Worm (Caenorhabditis elegans) whole organism, L1 larva: ENCODE data around the gene str-231.

ENCODE experiments used
- C16A3.4 ChIP-seq: fragments of 150-350 bp; optimal IDR thresholded peaks from 2 replicates; lab custom pipeline; 2014; ENCODE audit warnings: missing biosample characterization, missing genetic modification characterization
- C34B4.2 ChIP-seq: sonication (generic microtip); optimal IDR thresholded peaks from 2 replicates; lab custom pipeline; 2017; ENCODE audit warnings: mild to moderate bottlenecking, missing genetic modification characterization, missing compliant biosample characterization
- F16B12.6 ChIP-seq: fragments of 150-350 bp; optimal IDR thresholded peaks from 2 replicates; lab custom pipeline; 2014; ENCODE audit warnings: missing biosample characterization, missing genetic modification characterization
- aly-2 ChIP-seq: fragments of 150-350 bp; optimal IDR thresholded peaks from 2 replicates; lab custom pipeline; 2014; ENCODE audit warnings: missing biosample characterization, missing genetic modification characterization
- ama-1 ChIP-seq: fragments of 150-350 bp; optimal IDR thresholded peaks from 2 replicates; lab custom pipeline; 2014
- blmp-1 ChIP-seq: fragments of 150-350 bp; optimal IDR thresholded peaks from 2 replicates; lab custom pipeline; 2014; ENCODE audit warnings: missing biosample characterization, missing genetic modification characterization
- ceh-63 ChIP-seq: fragments of 200-800 bp; sonication (Bioruptor generic); optimal IDR thresholded peaks from 2 replicates; lab custom pipeline; 2018; ENCODE audit warnings: mild to moderate bottlenecking, missing genetic modification characterization, missing compliant biosample characterization
- ceh-82 ChIP-seq, 3 experiments: fragments of 150-350 bp in 1 of 3; sonication (generic microtip) in 2 of 3; optimal IDR thresholded peaks; 2 replicates each; lab custom pipeline; 2014 to 2017; ENCODE audit warnings: missing biosample characterization in 3 of 3, missing genetic modification characterization in 3 of 3
- ceh-88 ChIP-seq: fragments of 200-800 bp; sonication (Bioruptor generic); IDR thresholded peaks from 2 replicates; pipeline ENCODE4 v1.3.6; 2022; ENCODE audit warnings: missing genetic modification characterization, missing compliant biosample characterization
- dpl-1 ChIP-seq, 3 experiments: fragments of 150-350 bp in 2 of 3; sonication (generic microtip) in 1 of 3; optimal IDR thresholded peaks; 2 replicates each; lab custom pipeline; 2014 to 2017; ENCODE audit warnings: missing biosample characterization in 3 of 3, missing genetic modification characterization in 3 of 3, missing genetic modification reagents in 3 of 3
- efl-1 ChIP-seq, 4 experiments: fragments of 150-350 bp; optimal IDR thresholded peaks in 3 of 4; peaks in 1 of 4; 1 replicate in 1 of 4; 2 replicates in 3 of 4; lab custom pipeline; 2014; ENCODE audit warnings: missing biosample characterization in 2 of 4, missing genetic modification characterization in 2 of 4, missing genetic modification reagents in 2 of 4
- elt-2 ChIP-seq: sonication (generic microtip); optimal IDR thresholded peaks from 2 replicates; lab custom pipeline; 2016; ENCODE audit warnings: missing genetic modification characterization, mild to moderate bottlenecking, inconsistent platforms, missing compliant biosample characterization, missing genetic modification reagents
- elt-3 ChIP-seq, 6 experiments: fragments of 150-350 bp in 1 of 6; sonication (generic microtip); optimal IDR thresholded peaks; 2 replicates each; lab custom pipeline; 2017 to 2018; ENCODE audit warnings: missing biosample characterization in 6 of 6, missing genetic modification characterization in 6 of 6, inconsistent platforms in 1 of 6
- fkh-8 ChIP-seq: sonication (generic microtip); optimal IDR thresholded peaks from 2 replicates; lab custom pipeline; 2016; ENCODE audit warnings: mild to moderate bottlenecking, missing genetic modification characterization, missing compliant biosample characterization
- hlh-17 ChIP-seq: fragments of 200-800 bp; sonication (Bioruptor generic); optimal IDR thresholded peaks from 2 replicates; lab custom pipeline; 2018; ENCODE audit warnings: missing genetic modification characterization, mild to moderate bottlenecking, missing compliant biosample characterization, moderate library complexity, borderline replicate concordance
- lin-13 ChIP-seq: fragments of 150-350 bp; optimal IDR thresholded peaks from 2 replicates; lab custom pipeline; 2014; ENCODE audit warnings: missing biosample characterization, missing genetic modification reagents, missing genetic modification characterization
- lin-14 ChIP-seq: fragments of 200-800 bp; sonication (Bioruptor generic); optimal IDR thresholded peaks from 2 replicates; lab custom pipeline; 2018; ENCODE audit warnings: mild to moderate bottlenecking, missing genetic modification characterization, moderate library complexity, missing compliant biosample characterization
- lin-15B ChIP-seq: fragments of 150-350 bp; sonication (generic microtip); optimal IDR thresholded peaks from 3 replicates; lab custom pipeline; 2014; ENCODE audit warnings: missing biosample characterization, missing genetic modification characterization
- lin-35 ChIP-seq, 2 experiments: fragments of 150-350 bp; optimal IDR thresholded peaks; 2 replicates each; lab custom pipeline; 2014; ENCODE audit warnings: missing biosample characterization in 2 of 2, missing genetic modification characterization in 2 of 2, missing genetic modification reagents in 2 of 2
- lsy-2 ChIP-seq, 2 experiments: fragments of 150-350 bp; optimal IDR thresholded peaks; 2 replicates each; lab custom pipeline; 2014; ENCODE audit warnings: missing biosample characterization in 2 of 2, missing genetic modification characterization in 2 of 2
- mdl-1 ChIP-seq, 2 experiments: fragments of 150-350 bp; optimal IDR thresholded peaks; 2 replicates each; lab custom pipeline; 2014 to 2017; ENCODE audit warnings: missing biosample characterization in 2 of 2, missing genetic modification characterization in 2 of 2, inconsistent platforms in 1 of 2
- mef-2 ChIP-seq: fragments of 150-350 bp; optimal IDR thresholded peaks from 2 replicates; lab custom pipeline; 2014; ENCODE audit warnings: missing biosample characterization, missing genetic modification characterization
- nhr-12 ChIP-seq: sonication (generic microtip); optimal IDR thresholded peaks from 2 replicates; lab custom pipeline; 2017; ENCODE audit warnings: missing biosample characterization, missing genetic modification characterization
- nhr-19 ChIP-seq: fragments of 200-800 bp; sonication (Bioruptor generic); conservative IDR thresholded peaks from 2 replicates; pipeline ENCODE4 v1.3.6; 2022; ENCODE audit warnings: missing genetic modification characterization, missing compliant biosample characterization
- nhr-20 ChIP-seq: sonication (generic microtip); optimal IDR thresholded peaks from 2 replicates; lab custom pipeline; 2016; ENCODE audit warnings: mild to moderate bottlenecking, missing genetic modification characterization, missing compliant biosample characterization
- nhr-237 ChIP-seq: fragments of 150-350 bp; optimal IDR thresholded peaks from 2 replicates; lab custom pipeline; 2014; ENCODE audit warnings: missing biosample characterization, missing genetic modification characterization
- nhr-28 ChIP-seq: fragments of 150-350 bp; optimal IDR thresholded peaks from 2 replicates; lab custom pipeline; 2014; ENCODE audit warnings: missing biosample characterization, missing genetic modification characterization
- nhr-71 ChIP-seq: sonication (generic microtip); optimal IDR thresholded peaks from 2 replicates; lab custom pipeline; 2016; ENCODE audit warnings: mild to moderate bottlenecking, missing genetic modification characterization, moderate library complexity, missing compliant biosample characterization
- nhr-76 ChIP-seq: sonication (generic microtip); optimal IDR thresholded peaks from 2 replicates; lab custom pipeline; 2017; ENCODE audit warnings: missing biosample characterization, missing genetic modification characterization
- nhr-77 ChIP-seq: fragments of 150-350 bp; optimal IDR thresholded peaks from 2 replicates; lab custom pipeline; 2014; ENCODE audit warnings: missing biosample characterization, missing genetic modification characterization
- nhr-84 ChIP-seq: sonication (generic microtip); optimal IDR thresholded peaks from 2 replicates; lab custom pipeline; 2017; ENCODE audit warnings: missing biosample characterization, missing genetic modification characterization
- pag-3 ChIP-seq: sonication (generic microtip); optimal IDR thresholded peaks from 2 replicates; lab custom pipeline; 2017; ENCODE audit warnings: missing genetic modification characterization, mild to moderate bottlenecking, missing compliant biosample characterization, antibody characterized with exemption, borderline replicate concordance; ENCODE audit not compliant: insufficient read depth
- pqm-1 ChIP-seq: sonication (generic microtip); optimal IDR thresholded peaks from 3 replicates; lab custom pipeline; 2017; ENCODE audit warnings: missing biosample characterization, missing genetic modification characterization
- snpc-4 ChIP-seq: fragments of 150-350 bp; optimal IDR thresholded peaks from 2 replicates; lab custom pipeline; 2014; ENCODE audit warnings: missing biosample characterization, missing genetic modification characterization
- sptf-1 ChIP-seq: fragments of 150-350 bp; optimal IDR thresholded peaks from 2 replicates; lab custom pipeline; 2014; ENCODE audit warnings: missing biosample characterization, missing genetic modification characterization
- tbx-2 ChIP-seq: sonication (generic microtip); optimal IDR thresholded peaks from 2 replicates; lab custom pipeline; 2016; ENCODE audit warnings: missing genetic modification characterization, missing compliant biosample characterization
- tlp-1 ChIP-seq: fragments of 150-350 bp; optimal IDR thresholded peaks from 2 replicates; lab custom pipeline; 2014; ENCODE audit warnings: missing biosample characterization, missing genetic modification characterization
- unc-130 ChIP-seq: fragments of 150-350 bp; optimal IDR thresholded peaks from 2 replicates; lab custom pipeline; 2017; ENCODE audit warnings: missing biosample characterization, missing genetic modification characterization, inconsistent platforms
- unc-30 ChIP-seq: sonication (generic microtip); optimal IDR thresholded peaks from 2 replicates; lab custom pipeline; 2017; ENCODE audit warnings: missing biosample characterization, missing genetic modification characterization
- unc-86 ChIP-seq: sonication (generic microtip); optimal IDR thresholded peaks from 2 replicates; lab custom pipeline; 2016; ENCODE audit warnings: missing genetic modification characterization, missing compliant biosample characterization
- unc-98 ChIP-seq: fragments of 200-800 bp; sonication (Bioruptor generic); IDR thresholded peaks from 2 replicates; pipeline ENCODE4 v1.3.6; 2022; ENCODE audit warnings: missing genetic modification characterization, missing compliant biosample characterization
- zag-1 ChIP-seq: fragments of 150-350 bp; optimal IDR thresholded peaks from 2 replicates; lab custom pipeline; 2014; ENCODE audit warnings: missing biosample characterization, missing genetic modification characterization
- zip-4 ChIP-seq: fragments of 200-800 bp; sonication (Bioruptor generic); optimal IDR thresholded peaks from 2 replicates; lab custom pipeline; 2018; ENCODE audit warnings: mild to moderate bottlenecking, missing genetic modification characterization, moderate library complexity, missing compliant biosample characterization
- ztf-11 ChIP-seq, 2 experiments: sonication (generic microtip); optimal IDR thresholded peaks; 2 replicates each; lab custom pipeline; 2016 to 2017; ENCODE audit warnings: missing genetic modification characterization in 2 of 2, missing biosample characterization in 1 of 2, missing compliant biosample characterization in 1 of 2
- ztf-4 ChIP-seq: fragments of 150-350 bp; optimal IDR thresholded peaks from 2 replicates; lab custom pipeline; 2014; ENCODE audit warnings: missing biosample characterization, missing genetic modification characterization

Gene str-231

DNA sequence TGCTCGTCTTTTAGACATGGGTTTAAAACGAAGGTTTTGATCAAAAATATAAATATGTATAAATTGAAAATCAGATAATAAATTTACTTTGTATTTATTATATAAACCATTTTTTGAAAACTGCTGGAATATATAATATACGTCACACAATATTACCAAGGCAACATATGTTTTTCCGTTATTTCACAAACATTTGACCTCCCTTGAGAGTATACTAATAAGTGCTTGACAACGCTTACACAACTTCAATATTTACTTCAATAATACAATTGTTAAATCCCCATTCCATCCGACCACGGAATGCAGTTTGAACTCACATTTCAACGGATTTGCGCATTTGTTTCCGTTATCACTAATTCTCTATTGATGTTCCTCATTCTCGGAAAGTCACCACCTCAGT, 40.1 kb upstream of the str-231 start, which contains the start of gene str-198:
Gene str-198 (plus strand): TSS at position 301 of the 400 bp plus-strand sequence.
- TF ChIP-seq mef-2 (tag; lab: Kevin White, UChicago) (no peak), zip-4 (GFP tag; lab: Kevin White, UChicago) (no peak), ama-1 (lab: Kevin White, UChicago) (no peak), tbx-2 (no peak), dpl-1 (GFP tag; optimal IDR thresholded peaks at IDR 0.05; lab: Kevin White, UChicago) (no peak), unc-130 (no peak), mdl-1 (tag; optimal IDR thresholded peaks at IDR 0.05; lab: Kevin White, UChicago) (no peak), nhr-76 (tag; lab: Kevin White, UChicago) (no peak), ztf-4 (tag; lab: Kevin White, UChicago) (no peak)

DNA sequence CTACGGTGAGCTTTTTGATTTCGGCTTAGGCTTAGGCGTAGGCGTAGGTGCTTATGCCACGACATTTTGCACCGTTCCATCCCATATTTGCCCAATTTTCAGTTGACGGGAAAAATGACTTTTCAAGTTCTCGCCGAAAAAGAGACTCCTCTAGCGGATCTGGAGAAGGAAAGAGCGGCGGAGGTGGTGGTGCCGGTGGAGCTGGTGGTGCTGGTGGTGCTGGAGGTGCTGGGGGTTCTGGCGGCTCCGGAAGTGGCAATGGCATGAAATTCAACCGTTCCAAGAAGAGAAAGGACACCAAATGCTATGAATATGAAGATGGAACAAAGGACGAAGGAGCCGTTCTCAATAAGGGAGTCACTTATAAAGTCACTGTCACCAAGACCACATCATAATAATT, 39.6 kb upstream of the str-231 start:
- no peak for TF ChIP-seq C34B4.2 (tag; lab: Kevin White, UChicago)
- no peak for TF ChIP-seq snpc-4 (tag; lab: Kevin White, UChicago)
- no peak for TF ChIP-seq sptf-1
- TF ChIP-seq ceh-82 (tag; optimal IDR thresholded peaks at IDR 0.05; lab: Kevin White, UChicago): no peak
- no peak for TF ChIP-seq zag-1 (tag; lab: Kevin White, UChicago)
- no peak for TF ChIP-seq ama-1 (lab: Kevin White, UChicago)
- TF ChIP-seq lin-15B (tag; lab: Kevin White, UChicago): no peak

DNA sequence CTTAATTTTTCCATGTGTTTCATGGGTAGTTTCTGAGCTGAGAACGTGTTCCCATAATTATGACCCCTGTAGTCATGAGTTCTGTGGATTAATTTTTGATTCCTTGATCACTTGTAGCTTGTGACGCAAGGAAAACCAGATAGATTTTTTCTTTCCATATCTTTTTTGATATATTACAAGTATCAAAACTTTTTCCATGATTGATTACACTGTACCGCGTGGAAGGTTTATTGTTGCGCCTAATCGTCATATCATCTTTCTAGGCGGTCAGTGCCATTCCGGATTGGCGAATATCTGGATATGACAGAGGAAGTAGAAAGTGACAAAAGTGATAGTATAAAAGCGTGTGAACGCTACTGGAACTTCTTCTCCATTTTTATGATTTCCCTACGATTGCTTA, 39.2 kb upstream of the str-231 start, which contains the start of gene ZK285.2:
Gene ZK285.2 (plus strand): TSS at position 301 of the 400 bp plus-strand sequence.
- no peak for TF ChIP-seq unc-86
- TF ChIP-seq unc-98: no peak
- TF ChIP-seq nhr-77 (tag; lab: Kevin White, UChicago): no peak
- TF ChIP-seq F16B12.6: no peak
- TF ChIP-seq nhr-12 (tag; lab: Kevin White, UChicago): no peak
- TF ChIP-seq pag-3 (tag; lab: Kevin White, UChicago): no peak
- no peak for TF ChIP-seq elt-3 (tag; optimal IDR thresholded peaks at IDR 0.05; lab: Kevin White, UChicago)
- no peak for TF ChIP-seq lin-15B (tag; lab: Kevin White, UChicago)
- no peak for TF ChIP-seq elt-2
- peak; percentile 31 for TF ChIP-seq blmp-1 (tag; lab: Kevin White, UChicago)
- no peak for TF ChIP-seq unc-30 (tag; lab: Kevin White, UChicago)
- no peak for TF ChIP-seq efl-1 (optimal IDR thresholded peaks at IDR 0.05; lab: Kevin White, UChicago)
- peak in 1 of 2 experiments; percentile 16 for TF ChIP-seq efl-1 (GFP tag; optimal IDR thresholded peaks at IDR 0.05 in 1 of 2; lab: Kevin White, UChicago)
- no peak for TF ChIP-seq sptf-1
- no peak for TF ChIP-seq mef-2 (tag; lab: Kevin White, UChicago)
- no peak for TF ChIP-seq zip-4 (GFP tag; lab: Kevin White, UChicago)

DNA sequence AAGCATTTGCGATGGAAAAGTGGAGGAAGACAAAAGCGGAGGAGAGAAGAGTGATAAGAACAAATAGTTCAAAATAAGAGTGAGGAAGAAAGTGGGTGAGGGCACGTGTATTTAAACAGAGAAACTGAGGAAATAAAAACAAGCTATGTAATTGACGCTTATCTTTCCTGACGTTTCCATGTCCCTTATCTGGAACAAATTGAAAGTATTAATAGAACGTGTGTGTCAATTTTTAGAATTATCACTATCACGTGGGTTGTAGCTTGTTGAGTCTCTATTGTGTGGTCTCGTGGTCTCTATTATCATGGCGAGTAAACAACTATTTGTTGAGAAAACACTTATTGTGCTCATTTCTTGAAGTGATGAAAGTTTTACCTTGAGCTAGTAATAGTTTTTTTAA, 38.4 kb upstream of the str-231 start, which contains the start of gene T10C6.15:
Gene T10C6.15 (minus strand): TSS at position 104 of the 400 bp plus-strand sequence.
- TF ChIP-seq ceh-88 (GFP tag; lab: Robert Waterston, UW): no peak
- TF ChIP-seq F16B12.6: no peak
- TF ChIP-seq lin-14 (GFP tag; lab: Kevin White, UChicago): no peak
- no peak for TF ChIP-seq elt-3 (tag; optimal IDR thresholded peaks at IDR 0.05; lab: Kevin White, UChicago)
- no peak for TF ChIP-seq fkh-8 (tag; lab: Kevin White, UChicago)
- no peak for TF ChIP-seq hlh-17 (GFP tag; lab: Kevin White, UChicago)
- TF ChIP-seq unc-30 (tag; lab: Kevin White, UChicago): no peak
- no peak for TF ChIP-seq lsy-2 (tag; optimal IDR thresholded peaks at IDR 0.05; lab: Kevin White, UChicago)
- TF ChIP-seq nhr-20 (tag; lab: Kevin White, UChicago): peak; percentile 67
- TF ChIP-seq C16A3.4 (tag; lab: Kevin White, UChicago): no peak
- no peak for TF ChIP-seq nhr-84 (tag; lab: Kevin White, UChicago)
- no peak for TF ChIP-seq nhr-28 (tag; lab: Kevin White, UChicago)
- TF ChIP-seq ceh-63 (GFP tag; lab: Kevin White, UChicago): no peak
- TF ChIP-seq aly-2 (tag; lab: Kevin White, UChicago): no peak
- TF ChIP-seq tlp-1: no peak
- peak; percentile 68 for TF ChIP-seq nhr-71 (tag; lab: Kevin White, UChicago)
- TF ChIP-seq pag-3 (tag; lab: Kevin White, UChicago): no peak
- no peak for TF ChIP-seq nhr-77 (tag; lab: Kevin White, UChicago)
- no peak for TF ChIP-seq ztf-4 (tag; lab: Kevin White, UChicago)
- TF ChIP-seq elt-2: peak; percentile 99
- peak; percentile 32 for TF ChIP-seq nhr-19
- no peak for TF ChIP-seq ama-1 (lab: Kevin White, UChicago)
- no peak for TF ChIP-seq snpc-4 (tag; lab: Kevin White, UChicago)
- TF ChIP-seq nhr-237 (tag; lab: Kevin White, UChicago): no peak
- TF ChIP-seq ztf-11 (tag; optimal IDR thresholded peaks at IDR 0.05; lab: Kevin White, UChicago): no peak
- no peak for TF ChIP-seq lin-13 (GFP tag; lab: Kevin White, UChicago)
- peak in 1 of 2 experiments; percentile 76 for TF ChIP-seq lin-35 (GFP tag; optimal IDR thresholded peaks at IDR 0.05; lab: Kevin White, UChicago)
- TF ChIP-seq blmp-1 (tag; lab: Kevin White, UChicago): no peak
- no peak for TF ChIP-seq pqm-1 (tag; lab: Kevin White, UChicago)
